Worm (Caenorhabditis elegans) whole organism, midembryonic: ENCODE results near the gene mrps-5.

Experiments used
- T22C8.4 ChIP-seq: fragments of 200-800 bp; sonication (Bioruptor generic); IDR thresholded peaks from 2 replicates; pipeline ENCODE4 v1.3.6; 2022; ENCODE audit warnings: missing genetic modification characterization, missing compliant biosample characterization
- cog-1 ChIP-seq: sonication (generic microtip); optimal IDR thresholded peaks from 2 replicates; lab custom pipeline; 2016; ENCODE audit warnings: missing genetic modification characterization, missing compliant biosample characterization
- flt-1 ChIP-seq: fragments of 200-800 bp; sonication (Bioruptor generic); IDR thresholded peaks from 2 replicates; pipeline ENCODE4 v1.3.6; 2022; ENCODE audit warnings: missing genetic modification characterization, missing compliant biosample characterization
- klf-2 ChIP-seq: fragments of 200-800 bp; sonication (Bioruptor generic); conservative IDR thresholded peaks from 2 replicates; pipeline ENCODE4 v1.3.6; 2022; ENCODE audit warnings: missing genetic modification reagents, missing genetic modification characterization, missing compliant biosample characterization
- med-1 ChIP-seq: sonication (generic microtip); optimal IDR thresholded peaks from 2 replicates; lab custom pipeline; 2017; ENCODE audit warnings: missing genetic modification characterization, mild to moderate bottlenecking, missing compliant biosample characterization, antibody characterized with exemption, missing genetic modification reagents; ENCODE audit not compliant: insufficient read depth
- ref-1 ChIP-seq: fragments of 200-800 bp; sonication (Bioruptor generic); conservative IDR thresholded peaks from 2 replicates; pipeline ENCODE4 v1.3.6; 2022; ENCODE audit warnings: missing genetic modification reagents, missing genetic modification characterization, missing compliant biosample characterization
- tab-1 ChIP-seq: fragments of 200-800 bp; sonication (Bioruptor generic); IDR thresholded peaks from 2 replicates; pipeline ENCODE4 v1.3.6; 2022; ENCODE audit warnings: missing genetic modification characterization, missing compliant biosample characterization
- ztf-23 ChIP-seq: fragments of 200-800 bp; sonication (Bioruptor generic); IDR thresholded peaks from 2 replicates; pipeline ENCODE4 v1.3.6; 2022; ENCODE audit warnings: missing genetic modification reagents, missing genetic modification characterization, missing compliant biosample characterization
- ztf-29 ChIP-seq: fragments of 200-800 bp; sonication (Bioruptor generic); IDR thresholded peaks from 2 replicates; pipeline ENCODE4 v1.3.6; 2022; ENCODE audit warnings: missing genetic modification reagents, missing genetic modification characterization, missing compliant biosample characterization

- TF ChIP-seq tab-1 (GFP tag; lab: Robert Waterston, UW) (no peak), med-1 (GFP tag; lab: Kevin White, UChicago) (no peak), flt-1 (GFP tag; lab: Robert Waterston, UW) (no peak), ztf-23 (no peak), ref-1 (GFP tag; lab: Robert Waterston, UW) (no peak), ztf-29 (GFP tag; lab: Robert Waterston, UW) (no peak), T22C8.4 (GFP tag; lab: Robert Waterston, UW) (no peak), klf-2 (no peak), cog-1 (tag; lab: Kevin White, UChicago) (no peak)
These were observed 24.7 kb downstream of the mrps-5 start, which contains the start of gene C14C10.1 for ce11 chrV:12588030-12588429.
